Fruit fly (Drosophila melanogaster) whole organism, prepupa: ENCODE results near the gene Dlg5.

Source experiments
- Blimp-1 ChIP-seq: fragments of 200-800 bp; sonication (Bioruptor generic); optimal IDR thresholded peaks from 3 replicates; lab custom pipeline; 2017; ENCODE audit warnings: missing biosample characterization, missing genetic modification characterization, mild to moderate bottlenecking, moderate library complexity, missing genetic modification reagents
- CG16779 ChIP-seq: fragments of 200-800 bp; sonication (Bioruptor generic); optimal IDR thresholded peaks from 3 replicates; lab custom pipeline; 2017; ENCODE audit warnings: missing biosample characterization, mild to moderate bottlenecking, missing genetic modification characterization
- CG34406 ChIP-seq: fragments of 200-800 bp; sonication (Bioruptor generic); optimal IDR thresholded peaks from 3 replicates; lab custom pipeline; 2016; ENCODE audit warnings: missing biosample characterization, missing genetic modification characterization
- CG3919 ChIP-seq: fragments of 200-800 bp; sonication (Bioruptor generic); optimal IDR thresholded peaks from 3 replicates; lab custom pipeline; 2016; ENCODE audit warnings: missing biosample characterization, missing genetic modification characterization
- Hr38 ChIP-seq: sonication (Bioruptor generic); optimal IDR thresholded peaks from 2 replicates; lab custom pipeline; 2016; ENCODE audit warnings: missing biosample characterization, missing genetic modification characterization
- Hr4 ChIP-seq: fragments of 200-800 bp; sonication (Bioruptor generic); optimal IDR thresholded peaks from 3 replicates; lab custom pipeline; 2016; ENCODE audit warnings: missing biosample characterization, missing genetic modification characterization
- Sox102F ChIP-seq: fragments of 200-800 bp; sonication (Bioruptor generic); optimal IDR thresholded peaks from 2 replicates; lab custom pipeline; 2016; ENCODE audit warnings: missing biosample characterization, mild to moderate bottlenecking, missing genetic modification characterization
- dsx ChIP-seq: fragments of 200-800 bp; optimal IDR thresholded peaks from 3 replicates; lab custom pipeline; 2019; ENCODE audit warnings: missing biosample characterization, mild to moderate bottlenecking, missing genetic modification characterization, moderate library complexity; ENCODE audit not compliant: poor library complexity, severe bottlenecking
- salr ChIP-seq, 2 experiments: fragments of 200-800 bp; sonication (Bioruptor generic); optimal IDR thresholded peaks; 3 replicates each; lab custom pipeline; 2016 to 2018; ENCODE audit warnings: missing biosample characterization in 2 of 2, missing genetic modification characterization in 2 of 2, mild to moderate bottlenecking in 1 of 2

dm6 chr2L:11519532-11519931, 2.7 kb upstream of the Dlg5 start, which contains the start of gene CG14929:
- TF ChIP-seq dsx (no peak), Blimp-1 (GFP tag; lab: Kevin White, UChicago) (no peak), Hr38 (GFP tag; lab: Kevin White, UChicago) (no peak), Sox102F (no peak), CG3919 (no peak), CG16779 (no peak), CG34406 (GFP tag; lab: Kevin White, UChicago) (no peak), Hr4 (GFP tag; lab: Kevin White, UChicago) (no peak), salr (GFP tag; optimal IDR thresholded peaks at IDR 0.05; lab: Kevin White, UChicago) (no peak)
